Worm (Caenorhabditis elegans): ENCODE results near the gene C34C12.1.
A peak's percentile ranks its signal among the peaks of the same experiment; 100 is the strongest.

DNA sequence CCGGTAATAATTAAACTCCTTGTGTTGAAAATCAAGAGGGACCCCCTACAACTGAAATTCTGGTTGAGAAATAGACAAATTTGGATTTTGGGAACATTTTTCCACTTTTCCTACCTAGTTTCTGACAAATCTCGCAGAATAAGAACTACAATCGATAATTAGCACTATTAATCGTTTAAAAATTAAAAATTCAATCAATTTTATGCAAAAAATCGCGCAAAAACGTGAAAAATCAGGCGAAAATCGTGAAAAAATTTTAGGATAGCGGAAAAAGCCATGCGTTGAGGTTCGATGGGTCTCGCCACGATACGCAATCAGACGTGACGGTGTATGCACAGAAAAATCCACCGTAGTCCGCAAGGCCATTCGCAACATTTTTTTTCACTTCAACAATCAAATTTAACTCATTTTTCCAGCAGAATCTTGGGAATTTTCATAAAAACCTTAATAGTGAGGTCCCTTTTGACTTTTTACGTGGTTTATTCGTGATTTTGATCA lies 51.0 kb downstream of the C34C12.1 start, which contains the start of gene lias-1:
- TF ChIP-seq hmbx-1 (tag; optimal IDR thresholded peaks at IDR 0.05): no peak
- no peak for TF ChIP-seq ceh-13 (GFP tag; optimal IDR thresholded peaks at IDR 0.05)
- no peak for TF ChIP-seq flt-1 (GFP tag; IDR thresholded peaks at IDR 0.05)
- TF ChIP-seq scrt-1 (GFP tag; IDR thresholded peaks at IDR 0.05): no peak
- no peak for TF ChIP-seq ama-1 (optimal IDR thresholded peaks at IDR 0.05)
- TF ChIP-seq tra-4 (tag; optimal IDR thresholded peaks at IDR 0.05): no peak
- no peak for TF ChIP-seq ets-7 (tag; optimal IDR thresholded peaks at IDR 0.05)
- peak; percentile 85 for TF ChIP-seq F13C5.2 (tag; optimal IDR thresholded peaks at IDR 0.05)
- TF ChIP-seq tbx-11 (GFP tag; IDR thresholded peaks at IDR 0.05): no peak
- TF ChIP-seq hmg-4 (GFP tag; optimal IDR thresholded peaks at IDR 0.05): peak; percentile 15
- no peak for TF ChIP-seq sea-1 (GFP tag; conservative IDR thresholded peaks at IDR 0.05)
- TF ChIP-seq ceh-36 (tag; optimal IDR thresholded peaks at IDR 0.05): no peak
- TF ChIP-seq tbx-37 (GFP tag; conservative IDR thresholded peaks at IDR 0.05): no peak
- TF ChIP-seq B0310.2 (tag; optimal IDR thresholded peaks at IDR 0.05): no peak

All from whole organism, early embryonic.